Fruit fly (Drosophila melanogaster) whole organism, embryonic: Measurements from ENCODE around the gene Cyt-b5-r.

Experiments used
- Adf1 ChIP-seq: fragments of 200-800 bp; sonication (Bioruptor generic); IDR thresholded peaks from 2 replicates; pipeline ENCODE4 v1.3.6; 2022; ENCODE audit warnings: missing biosample characterization, missing genetic modification characterization
- Antp ChIP-seq: fragments of 200-800 bp; sonication (Bioruptor generic); optimal IDR thresholded peaks from 3 replicates; lab custom pipeline; 2016; ENCODE audit warnings: missing biosample characterization, missing genetic modification characterization
- CG11695 ChIP-seq: fragments of 200-800 bp; sonication (Bioruptor generic); IDR thresholded peaks from 3 replicates; pipeline ENCODE4 v1.3.6; 2022; ENCODE audit warnings: missing biosample characterization, missing genetic modification characterization
- CG12155 ChIP-seq: fragments of 200-800 bp; sonication (Bioruptor generic); optimal IDR thresholded peaks from 3 replicates; lab custom pipeline; 2016; ENCODE audit warnings: missing biosample characterization, missing genetic modification characterization
- CG12769 ChIP-seq: fragments of 200-800 bp; sonication (Bioruptor generic); optimal IDR thresholded peaks from 2 replicates; lab custom pipeline; 2019; ENCODE audit warnings: missing biosample characterization, mild to moderate bottlenecking, missing genetic modification characterization, moderate library complexity
- CG13287 ChIP-seq: fragments of 200-800 bp; sonication (Bioruptor generic); IDR thresholded peaks from 2 replicates; pipeline ENCODE4 v1.3.6; 2022; ENCODE audit warnings: missing biosample characterization, missing genetic modification characterization; ENCODE audit not compliant: partially characterized antibody
- CG14014 ChIP-seq: fragments of 200-800 bp; sonication (Bioruptor generic); IDR thresholded peaks from 2 replicates; pipeline ENCODE4 v1.3.6; 2022; ENCODE audit warnings: missing biosample characterization, missing genetic modification characterization
- CG15073 ChIP-seq: fragments of 200-800 bp; sonication (Bioruptor generic); optimal IDR thresholded peaks from 2 replicates; lab custom pipeline; 2016; ENCODE audit warnings: missing biosample characterization, missing genetic modification characterization
- CG1603 ChIP-seq: fragments of 200-800 bp; sonication (Bioruptor generic); optimal IDR thresholded peaks from 2 replicates; lab custom pipeline; 2019; ENCODE audit warnings: missing biosample characterization, mild to moderate bottlenecking, missing genetic modification characterization, moderate library complexity
- CG17361 ChIP-seq: fragments of 200-800 bp; sonication (Bioruptor generic); IDR thresholded peaks from 3 replicates; pipeline ENCODE4 v1.3.6; 2022; ENCODE audit warnings: missing biosample characterization, missing genetic modification characterization
- CG17829 ChIP-seq: fragments of 200-800 bp; optimal IDR thresholded peaks from 2 replicates; lab custom pipeline; 2019; ENCODE audit warnings: missing biosample characterization, mild to moderate bottlenecking, missing genetic modification characterization, moderate library complexity
- CG32772 ChIP-seq: fragments of 200-800 bp; sonication (Bioruptor generic); IDR thresholded peaks from 2 replicates; pipeline ENCODE4 v1.3.6; 2022; ENCODE audit warnings: missing biosample characterization, missing genetic modification characterization
- CG3995 ChIP-seq: fragments of 200-800 bp; sonication (Bioruptor generic); optimal IDR thresholded peaks from 3 replicates; lab custom pipeline; 2016; ENCODE audit warnings: missing biosample characterization, missing genetic modification characterization
- CG5953 ChIP-seq: fragments of 200-800 bp; sonication (Bioruptor generic); IDR thresholded peaks from 2 replicates; pipeline ENCODE4 v1.3.6; 2022; ENCODE audit warnings: missing biosample characterization, missing genetic modification characterization
- CG6765 ChIP-seq: fragments of 200-800 bp; sonication (Bioruptor generic); optimal IDR thresholded peaks from 3 replicates; lab custom pipeline; 2017; ENCODE audit warnings: missing biosample characterization, mild to moderate bottlenecking, missing genetic modification characterization
- CG7372 ChIP-seq: fragments of 200-800 bp; sonication (Bioruptor generic); IDR thresholded peaks from 2 replicates; pipeline ENCODE4 v1.3.6; 2022; ENCODE audit warnings: missing biosample characterization, missing genetic modification characterization
- CG7745 ChIP-seq: fragments of 200-800 bp; sonication (Bioruptor generic); optimal IDR thresholded peaks from 2 replicates; lab custom pipeline; 2018; ENCODE audit warnings: missing biosample characterization, mild to moderate bottlenecking, missing genetic modification characterization, moderate library complexity
- CG7786 ChIP-seq: fragments of 200-800 bp; sonication (Bioruptor generic); optimal IDR thresholded peaks from 2 replicates; lab custom pipeline; 2016; ENCODE audit warnings: missing biosample characterization, missing genetic modification characterization
- CG8765 ChIP-seq: fragments of 200-800 bp; sonication (Bioruptor generic); IDR thresholded peaks from 2 replicates; pipeline ENCODE4 v1.3.6; 2022; ENCODE audit warnings: missing biosample characterization, missing genetic modification characterization
- CG8944 ChIP-seq: fragments of 200-800 bp; sonication (Bioruptor generic); optimal IDR thresholded peaks from 3 replicates; lab custom pipeline; 2016; ENCODE audit warnings: missing biosample characterization, missing genetic modification characterization
- Deaf1 ChIP-seq: fragments of 200-800 bp; optimal IDR thresholded peaks from 3 replicates; lab custom pipeline; 2019; ENCODE audit warnings: missing biosample characterization, mild to moderate bottlenecking, missing genetic modification characterization, moderate library complexity
- ERR ChIP-seq: fragments of 200-800 bp; sonication (Bioruptor generic); optimal IDR thresholded peaks from 2 replicates; lab custom pipeline; 2016; ENCODE audit warnings: missing biosample characterization, missing genetic modification characterization
- HHEX ChIP-seq: fragments of 200-800 bp; sonication (Bioruptor generic); optimal IDR thresholded peaks from 3 replicates; lab custom pipeline; 2017; ENCODE audit warnings: missing biosample characterization, mild to moderate bottlenecking, missing genetic modification characterization, missing genetic modification reagents
- Hr78 ChIP-seq, 2 experiments: fragments of 200-800 bp in 1 of 2; fragments of >200 bp in 1 of 2; sonication (Bioruptor generic) in 1 of 2; optimal IDR thresholded peaks; 2 replicates each; lab custom pipeline; 2017 to 2019; ENCODE audit warnings: missing biosample characterization in 2 of 2, missing genetic modification characterization in 2 of 2, mild to moderate bottlenecking in 1 of 2, moderate library complexity in 1 of 2
- Jarid2 ChIP-seq: fragments of 200-800 bp; sonication (Bioruptor generic); optimal IDR thresholded peaks from 3 replicates; lab custom pipeline; 2017; ENCODE audit warnings: mild to moderate bottlenecking, missing biosample characterization, missing genetic modification reagents, missing genetic modification characterization
- Myb ChIP-seq: fragments of 200-800 bp; sonication (Bioruptor generic); optimal IDR thresholded peaks from 2 replicates; lab custom pipeline; 2016; ENCODE audit warnings: missing biosample characterization, missing genetic modification characterization
- Oaz ChIP-seq: fragments of 200-800 bp; sonication (Bioruptor generic); IDR thresholded peaks from 2 replicates; pipeline ENCODE4 v1.3.6; 2022; ENCODE audit warnings: missing biosample characterization, missing genetic modification characterization
- Optix ChIP-seq: fragments of 200-800 bp; sonication (Bioruptor generic); IDR thresholded peaks from 3 replicates; pipeline ENCODE4 v1.3.6; 2022; ENCODE audit warnings: missing biosample characterization, missing genetic modification characterization
- Poxn ChIP-seq: fragments of 200-800 bp; sonication (Bioruptor generic); IDR thresholded peaks from 2 replicates; pipeline ENCODE4 v1.3.6; 2022; ENCODE audit warnings: missing biosample characterization, missing genetic modification characterization
- Ravus ChIP-seq: fragments of 200-800 bp; sonication (Bioruptor generic); IDR thresholded peaks from 2 replicates; pipeline ENCODE4 v1.3.6; 2022; ENCODE audit warnings: missing biosample characterization, missing genetic modification characterization
- Rx ChIP-seq: fragments of 200-800 bp; sonication (Bioruptor generic); IDR thresholded peaks from 2 replicates; pipeline ENCODE4 v1.3.6; 2022; ENCODE audit warnings: missing biosample characterization, missing genetic modification characterization
- ab ChIP-seq: fragments of 200-800 bp; sonication (Bioruptor generic); optimal IDR thresholded peaks from 2 replicates; lab custom pipeline; 2016; ENCODE audit warnings: missing biosample characterization, missing genetic modification characterization
- amos ChIP-seq: fragments of 200-800 bp; sonication (Bioruptor generic); IDR thresholded peaks from 2 replicates; pipeline ENCODE4 v1.3.6; 2022; ENCODE audit warnings: missing biosample characterization, missing genetic modification characterization; ENCODE audit not compliant: partially characterized antibody
- ash1 ChIP-seq: fragments of 200-800 bp; sonication (Bioruptor generic); optimal IDR thresholded peaks from 2 replicates; lab custom pipeline; 2018; ENCODE audit warnings: missing biosample characterization, mild to moderate bottlenecking, missing genetic modification characterization
- btn ChIP-seq: fragments of 200-800 bp; sonication (Bioruptor generic); optimal IDR thresholded peaks from 2 replicates; lab custom pipeline; 2016; ENCODE audit warnings: missing biosample characterization, missing genetic modification characterization
- cad ChIP-seq: fragments of >200 bp; optimal IDR thresholded peaks from 2 replicates; lab custom pipeline; 2017; ENCODE audit warnings: missing biosample characterization, missing genetic modification characterization
- chinmo ChIP-seq: fragments of 200-800 bp; sonication (Bioruptor generic); IDR thresholded peaks from 4 replicates; pipeline ENCODE4 v1.3.6; 2022; ENCODE audit warnings: missing biosample characterization, missing genetic modification characterization; ENCODE audit not compliant: partially characterized antibody
- cwo ChIP-seq: fragments of 200-800 bp; sonication (Bioruptor generic); optimal IDR thresholded peaks from 3 replicates; lab custom pipeline; 2017; ENCODE audit warnings: missing biosample characterization, missing genetic modification characterization, mild to moderate bottlenecking, moderate library complexity, missing genetic modification reagents
- eyg ChIP-seq: fragments of 200-800 bp; sonication (Bioruptor generic); optimal IDR thresholded peaks from 3 replicates; lab custom pipeline; 2016; ENCODE audit warnings: missing biosample characterization, missing genetic modification characterization
- ftz-f1 ChIP-seq: fragments of 200-800 bp; sonication (Bioruptor generic); optimal IDR thresholded peaks from 2 replicates; lab custom pipeline; 2016; ENCODE audit warnings: missing biosample characterization, missing genetic modification characterization
- gfzf ChIP-seq: fragments of 200-800 bp; sonication (Bioruptor generic); optimal IDR thresholded peaks from 2 replicates; lab custom pipeline; 2016; ENCODE audit warnings: missing biosample characterization, mild to moderate bottlenecking, missing genetic modification characterization, moderate library complexity
- grn ChIP-seq: fragments of 200-800 bp; sonication (Bioruptor generic); optimal IDR thresholded peaks from 3 replicates; lab custom pipeline; 2017; ENCODE audit warnings: missing biosample characterization, missing genetic modification characterization
- hb ChIP-seq: fragments of 200-800 bp; sonication (Bioruptor generic); IDR thresholded peaks from 3 replicates; pipeline ENCODE4 v1.3.6; 2022; ENCODE audit warnings: missing biosample characterization, missing genetic modification characterization; ENCODE audit not compliant: partially characterized antibody
- oc ChIP-seq: fragments of 200-800 bp; sonication (Bioruptor generic); optimal IDR thresholded peaks from 2 replicates; lab custom pipeline; 2018; ENCODE audit warnings: missing biosample characterization, mild to moderate bottlenecking, missing genetic modification characterization, moderate library complexity
- run ChIP-seq: fragments of 200-800 bp; sonication (Bioruptor generic); optimal IDR thresholded peaks from 3 replicates; lab custom pipeline; 2018; ENCODE audit warnings: missing biosample characterization, mild to moderate bottlenecking, missing genetic modification characterization
- sd ChIP-seq: fragments of 200-800 bp; sonication (Bioruptor generic); optimal IDR thresholded peaks from 3 replicates; lab custom pipeline; 2018; ENCODE audit warnings: missing biosample characterization, mild to moderate bottlenecking, missing genetic modification characterization, moderate library complexity
- sim ChIP-seq: fragments of 200-800 bp; sonication (Bioruptor generic); IDR thresholded peaks from 2 replicates; pipeline ENCODE4 v1.3.6; 2022; ENCODE audit warnings: missing biosample characterization, missing genetic modification characterization
- so ChIP-seq: fragments of 200-800 bp; sonication (Bioruptor generic); IDR thresholded peaks from 3 replicates; pipeline ENCODE4 v1.3.6; 2022; ENCODE audit warnings: missing biosample characterization, missing genetic modification characterization
- stwl ChIP-seq: fragments of 200-800 bp; sonication (Bioruptor generic); optimal IDR thresholded peaks from 3 replicates; lab custom pipeline; 2018; ENCODE audit warnings: missing biosample characterization, mild to moderate bottlenecking, missing genetic modification characterization, moderate library complexity
- tap ChIP-seq: fragments of 200-800 bp; optimal IDR thresholded peaks from 3 replicates; lab custom pipeline; 2019; ENCODE audit warnings: missing biosample characterization, mild to moderate bottlenecking, missing genetic modification characterization, moderate library complexity
- vvl ChIP-seq: fragments of 200-800 bp; sonication (Bioruptor generic); IDR thresholded peaks from 2 replicates; pipeline ENCODE4 v1.3.6; 2022; ENCODE audit warnings: missing biosample characterization, missing genetic modification characterization
- z ChIP-seq: fragments of 200-800 bp; sonication (Bioruptor generic); IDR thresholded peaks from 3 replicates; pipeline ENCODE4 v1.3.6; 2022; ENCODE audit warnings: missing biosample characterization, missing genetic modification characterization

Cyt-b5-r gene

dm6 chr2L:16791345-16791744 is 824 bp upstream of the Cyt-b5-r start, which contains the start of gene CG17928 (continued):
- TF ChIP-seq amos (GFP tag; lab: Robert Waterston, UW) (peak; percentile 9; the same call in 1 of the 2 replicates), ERR (GFP tag; lab: Kevin White, UChicago) (no peak), CG12155 (GFP tag; lab: Kevin White, UChicago) (peak; percentile 10), oc (tag; lab: Kevin White, UChicago) (no peak), CG13287 (GFP tag; lab: Robert Waterston, UW) (peak; percentile 10; the same call in 1 of the 2 replicates), CG15073 (no peak), run (peak; percentile 67), Myb (GFP tag; lab: Kevin White, UChicago) (no peak), Oaz (GFP tag; lab: Robert Waterston, UW) (no peak), CG12769 (tag; lab: Kevin White, UChicago) (peak; percentile 57), grn (GFP tag; lab: Kevin White, UChicago) (peak; percentile 47), CG7786 (no peak), Hr78 (GFP tag; optimal IDR thresholded peaks at IDR 0.05; lab: Kevin White, UChicago) (no peak), CG3995 (peak; percentile 71), Ravus (GFP tag; lab: Robert Waterston, UW) (no peak), Deaf1 (tag; lab: Kevin White, UChicago) (peak; percentile 92), ftz-f1 (peak; percentile 70), CG8765 (GFP tag; lab: Robert Waterston, UW) (no peak), cad (GFP tag; lab: Kevin White, UChicago) (no peak), so (0 out of 3 replicates have a peak, but pooled peaks have one; percentile 7), Jarid2 (peak; percentile 67)

- no peak for TF ChIP-seq eyg (GFP tag; lab: Kevin White, UChicago)
- peak; percentile 9 for TF ChIP-seq sd
- TF ChIP-seq CG7372 (GFP tag; lab: Robert Waterston, UW): no peak
- no peak for TF ChIP-seq CG11695 (GFP tag; lab: Robert Waterston, UW)
- TF ChIP-seq Antp (GFP tag; lab: Kevin White, UChicago): no peak
- TF ChIP-seq Optix (GFP tag; lab: Robert Waterston, UW): no peak
- no peak for TF ChIP-seq CG14014 (GFP tag; lab: Robert Waterston, UW)
- TF ChIP-seq CG17829 (tag; lab: Kevin White, UChicago): no peak
- TF ChIP-seq tap: no peak
- TF ChIP-seq ab (GFP tag; lab: Kevin White, UChicago): no peak
- TF ChIP-seq vvl (GFP tag; lab: Robert Waterston, UW): no peak
- no peak for TF ChIP-seq CG32772
- TF ChIP-seq CG6765 (GFP tag; lab: Kevin White, UChicago): no peak
- no peak for TF ChIP-seq gfzf (GFP tag; lab: Kevin White, UChicago)
- peak; percentile 87 for TF ChIP-seq cwo (GFP tag; lab: Kevin White, UChicago)
- no peak for TF ChIP-seq z (GFP tag; lab: Robert Waterston, UW)
- no peak for TF ChIP-seq Adf1 (GFP tag; lab: Robert Waterston, UW)
- TF ChIP-seq Rx (GFP tag; lab: Robert Waterston, UW): no peak
- TF ChIP-seq sim (GFP tag; lab: Robert Waterston, UW): no peak
- no peak for TF ChIP-seq hb (GFP tag; lab: Robert Waterston, UW)
- no peak for TF ChIP-seq stwl (tag; lab: Kevin White, UChicago)
- TF ChIP-seq CG17361 (GFP tag; lab: Robert Waterston, UW): no peak
- peak; percentile 26 for TF ChIP-seq CG7745
- no peak for TF ChIP-seq CG8944 (GFP tag; lab: Kevin White, UChicago)
- TF ChIP-seq CG1603 (tag; lab: Kevin White, UChicago): no peak
- no peak for TF ChIP-seq btn (GFP tag; lab: Kevin White, UChicago)
- no peak for TF ChIP-seq Poxn (GFP tag; lab: Robert Waterston, UW)
- no peak for TF ChIP-seq ash1
- TF ChIP-seq chinmo: no peak
- TF ChIP-seq HHEX (GFP tag; lab: Kevin White, UChicago): no peak
- no peak for TF ChIP-seq CG5953
Measured at dm6 chr2L:16789880-16790279, 641 bp downstream of the Cyt-b5-r start.
